Fruit fly (Drosophila melanogaster): ENCODE data around the gene CG3557.

Gene CG3557

DNA sequence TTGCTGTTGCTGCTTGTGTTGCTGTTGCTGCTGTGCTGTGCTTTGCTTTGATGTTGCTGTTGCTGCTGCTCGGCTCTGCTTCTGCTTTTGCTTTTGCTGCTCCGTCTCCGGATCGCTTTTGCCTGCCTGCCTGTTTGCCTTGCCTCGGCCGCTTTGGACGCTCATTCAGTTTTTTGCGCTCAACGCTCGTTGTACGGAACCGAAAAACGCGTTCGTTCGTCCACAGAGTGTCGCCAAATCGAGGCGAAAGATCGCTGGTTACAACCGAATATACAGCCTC is 42.6 kb upstream of the CG3557 start, which contains the start of gene dpp:
TSS of gene dpp (plus strand) at position 164 of the 280 bp plus-strand sequence.
- TF ChIP-seq CG1621 (tag; optimal IDR thresholded peaks at IDR 0.05) (no peak), CG3919 (GFP tag; optimal IDR thresholded peaks at IDR 0.05) (peak; percentile 36), svp (GFP tag) (peak; percentile 32), CG8632 (GFP tag; optimal IDR thresholded peaks at IDR 0.05) (no peak), CG6792 (GFP tag; optimal IDR thresholded peaks at IDR 0.05) (no peak), Sox14 (GFP tag; optimal IDR thresholded peaks at IDR 0.05) (no peak), Blimp-1 (GFP tag; optimal IDR thresholded peaks at IDR 0.05) (no peak), CG34406 (GFP tag; optimal IDR thresholded peaks at IDR 0.05) (no peak), CG15336 (GFP tag; IDR thresholded peaks at IDR 0.05) (no peak), Hr38 (GFP tag; optimal IDR thresholded peaks at IDR 0.05) (no peak), spab (GFP tag; optimal IDR thresholded peaks at IDR 0.05) (no peak), CG6163 (GFP tag; IDR thresholded peaks at IDR 0.05) (0 out of 3 replicates have a peak, but pooled peaks have one; percentile 25), CG6808 (GFP tag; optimal IDR thresholded peaks at IDR 0.05) (no peak), achi (GFP tag; optimal IDR thresholded peaks at IDR 0.05) (no peak), Eip93F (GFP tag; optimal IDR thresholded peaks at IDR 0.05) (no peak)

DNA sequence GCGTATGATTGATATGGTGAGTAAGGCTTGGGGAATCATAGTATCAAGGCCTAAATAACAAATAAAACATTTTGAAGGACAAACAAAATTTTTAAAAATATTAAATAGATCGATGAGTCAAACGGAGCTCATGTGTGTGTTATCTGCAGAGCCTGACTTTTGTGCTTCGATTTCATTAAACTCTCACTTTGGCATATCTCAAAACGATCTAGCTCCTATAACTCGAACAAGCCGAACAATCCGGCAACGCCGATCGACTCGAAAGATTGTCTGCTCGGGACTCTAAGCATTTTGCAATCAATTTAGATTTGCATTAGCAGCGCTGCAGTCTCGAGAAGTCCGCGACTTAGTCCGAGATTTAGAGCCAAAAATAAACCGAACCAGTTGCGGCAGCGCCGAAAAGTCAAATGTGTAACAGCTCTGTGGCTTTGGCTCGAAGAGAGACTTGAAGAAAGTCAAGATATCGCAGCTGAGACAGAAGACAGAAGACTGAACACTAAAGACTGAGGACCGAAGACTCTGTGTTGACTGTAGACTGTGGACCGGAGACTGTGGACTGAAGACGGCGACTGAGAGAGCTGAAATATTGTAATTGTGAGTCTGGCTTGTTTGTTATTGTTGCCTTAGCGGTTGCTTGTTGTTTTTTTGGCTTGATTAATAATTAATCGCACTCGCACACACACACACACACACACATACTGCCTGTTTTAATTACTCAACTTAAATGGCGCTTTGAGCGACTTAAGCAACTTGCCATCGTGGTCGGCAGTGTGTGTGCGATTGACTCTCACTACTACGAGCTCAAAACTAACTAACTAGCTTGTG is 42.0 kb upstream of the CG3557 start:
- peak; percentile 74 for TF ChIP-seq Eip78C (GFP tag)
- peak; percentile 38; the same call in 2 of the 3 replicates for TF ChIP-seq CG6163 (GFP tag; IDR thresholded peaks at IDR 0.05)
- peak; percentile 58 for TF ChIP-seq svp (GFP tag)
- TF ChIP-seq CG4318 (GFP tag; optimal IDR thresholded peaks at IDR 0.05), result no peak
- peak; percentile 36; the same call in 1 of the 3 replicates for TF ChIP-seq CG8119 (GFP tag; IDR thresholded peaks at IDR 0.05)
- TF ChIP-seq CG32006 (GFP tag; optimal IDR thresholded peaks at IDR 0.05), result peak; percentile 65
- TF ChIP-seq CG15336 (GFP tag; IDR thresholded peaks at IDR 0.05), result peak; percentile 52; the same call in 1 of the 2 replicates
- TF ChIP-seq Hr39 (GFP tag; optimal IDR thresholded peaks at IDR 0.05), result no peak
- peak; percentile 25 for TF ChIP-seq CG6276 (GFP tag; optimal IDR thresholded peaks at IDR 0.05)
- TF ChIP-seq CG11902 (GFP tag; optimal IDR thresholded peaks at IDR 0.05), result no peak
- peak; percentile 2 for TF ChIP-seq OdsH (GFP tag; optimal IDR thresholded peaks at IDR 0.05)

DNA sequence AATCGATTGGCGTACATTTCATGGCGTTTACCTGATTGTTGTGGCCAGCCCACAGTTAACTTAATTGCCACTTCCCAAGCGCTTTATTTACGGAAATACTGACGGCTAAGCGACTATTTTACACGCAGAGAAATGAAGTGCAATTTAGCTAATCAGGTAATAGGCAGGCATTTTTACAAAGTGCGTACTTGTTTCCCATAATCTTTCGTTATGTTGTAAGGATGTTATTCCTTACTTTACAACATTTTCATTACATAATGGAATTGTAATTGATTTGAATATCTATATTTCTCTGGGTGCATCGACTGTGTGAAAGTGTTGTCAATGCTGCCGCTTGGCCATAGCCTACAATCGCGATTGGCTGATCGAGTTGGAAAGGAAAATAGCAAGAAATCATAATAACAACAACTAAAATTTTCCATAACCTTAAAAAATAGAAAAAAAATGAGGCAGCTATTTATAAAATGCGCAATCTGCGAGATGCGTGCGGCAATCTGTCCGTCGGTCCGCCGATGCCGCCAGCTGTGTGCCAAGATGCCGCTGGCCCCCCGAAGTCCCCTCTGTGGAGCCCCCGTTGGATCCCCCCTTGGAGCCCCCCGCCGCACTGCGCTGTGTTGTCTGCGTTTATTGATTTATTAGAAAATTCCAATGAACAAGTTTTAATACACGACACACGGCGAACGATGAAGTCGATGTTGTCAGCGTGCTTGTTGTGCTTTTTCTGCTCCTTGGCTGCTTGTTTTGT is 41.0 kb upstream of the CG3557 start:
- TF ChIP-seq CG7368 (GFP tag; optimal IDR thresholded peaks at IDR 0.05) (peak; percentile 72), Ets21C (GFP tag; optimal IDR thresholded peaks at IDR 0.05) (no peak), vri (GFP tag; optimal IDR thresholded peaks at IDR 0.05) (no peak), Lpt (GFP tag; optimal IDR thresholded peaks at IDR 0.05) (peak; percentile 83), Eip75B (GFP tag; optimal IDR thresholded peaks at IDR 0.05) (peak; percentile 79), Met (GFP tag; optimal IDR thresholded peaks at IDR 0.05) (peak; percentile 7), CG32006 (GFP tag; optimal IDR thresholded peaks at IDR 0.05) (peak; percentile 97), CG11294 (GFP tag; IDR thresholded peaks at IDR 0.05) (peak; percentile 79), salr (GFP tag; optimal IDR thresholded peaks at IDR 0.05) (peak; percentile 66 to 82), Gug (GFP tag; IDR thresholded peaks at IDR 0.05) (peak; percentile 84), Sox14 (GFP tag; optimal IDR thresholded peaks at IDR 0.05) (peak; percentile 83), CG11902 (GFP tag; optimal IDR thresholded peaks at IDR 0.05) (peak; percentile 40), CG10669 (GFP tag; optimal IDR thresholded peaks at IDR 0.05) (peak; percentile 79), CG34406 (GFP tag; optimal IDR thresholded peaks at IDR 0.05) (peak; percentile 46), OdsH (GFP tag; optimal IDR thresholded peaks at IDR 0.05) (peak; percentile 89), spab (GFP tag; optimal IDR thresholded peaks at IDR 0.05) (peak; percentile 74), CG9139 (GFP tag; optimal IDR thresholded peaks at IDR 0.05) (peak; percentile 57), acj6 (GFP tag; optimal IDR thresholded peaks at IDR 0.05) (peak; percentile 76), CG8632 (GFP tag; optimal IDR thresholded peaks at IDR 0.05) (peak; percentile 66), CG8319 (GFP tag; optimal IDR thresholded peaks at IDR 0.05) (peak; percentile 31), CG8119 (GFP tag; IDR thresholded peaks at IDR 0.05) (peak; percentile 93), CG11762 (GFP tag; optimal IDR thresholded peaks at IDR 0.05; ENCODE audit: insufficient read depth) (peak; percentile 81), CG15336 (GFP tag; IDR thresholded peaks at IDR 0.05) (peak; percentile 94), ss (GFP tag; optimal IDR thresholded peaks at IDR 0.05) (peak; percentile 40 to 66), Sox102F (GFP tag; optimal IDR thresholded peaks at IDR 0.05) (peak; percentile 17), CG31627 (GFP tag; optimal IDR thresholded peaks at IDR 0.05) (peak; percentile 43), Sox15 (GFP tag; optimal IDR thresholded peaks at IDR 0.05) (peak; percentile 33), Ets96B (tag; optimal IDR thresholded peaks at IDR 0.05) (peak; percentile 80), fd85E (GFP tag; optimal IDR thresholded peaks at IDR 0.05) (no peak), lz (GFP tag; optimal IDR thresholded peaks at IDR 0.05) (peak; percentile 49), CG6808 (GFP tag; optimal IDR thresholded peaks at IDR 0.05) (peak; percentile 73), CG6792 (GFP tag; optimal IDR thresholded peaks at IDR 0.05) (peak; percentile 64)

Data from whole organism, prepupa.